Worm (Caenorhabditis elegans) whole organism, mixed stage, embryonic: Measurements from ENCODE around the gene rbm-26.

ENCODE experiments used
- M03D4.4 ChIP-seq: sonication (generic microtip); optimal IDR thresholded peaks from 2 replicates; lab custom pipeline; 2017; ENCODE audit warnings: mild to moderate bottlenecking, missing genetic modification characterization, missing compliant biosample characterization
- bed-3 ChIP-seq: fragments of 200-800 bp; sonication (Bioruptor generic); optimal IDR thresholded peaks from 3 replicates; lab custom pipeline; 2018; ENCODE audit warnings: mild to moderate bottlenecking, missing genetic modification characterization, moderate library complexity, missing compliant biosample characterization
- blmp-1 ChIP-seq: fragments of 150-350 bp; optimal IDR thresholded peaks from 2 replicates; lab custom pipeline; 2014; ENCODE audit warnings: missing biosample characterization, missing genetic modification characterization
- ceh-39 ChIP-seq: fragments of 150-350 bp; optimal IDR thresholded peaks from 2 replicates; lab custom pipeline; 2014; ENCODE audit warnings: missing biosample characterization, missing genetic modification characterization
- ceh-43 ChIP-seq: fragments of 200-800 bp; sonication (Bioruptor generic); optimal IDR thresholded peaks from 2 replicates; lab custom pipeline; 2018; ENCODE audit warnings: mild to moderate bottlenecking, missing genetic modification characterization, moderate library complexity, missing compliant biosample characterization
- ceh-83 ChIP-seq: fragments of 200-800 bp; sonication (Bioruptor generic); optimal IDR thresholded peaks from 2 replicates; lab custom pipeline; 2018; ENCODE audit warnings: mild to moderate bottlenecking, missing genetic modification characterization, missing compliant biosample characterization
- ces-1 ChIP-seq: fragments of 150-350 bp; optimal IDR thresholded peaks from 2 replicates; lab custom pipeline; 2014; ENCODE audit warnings: missing biosample characterization, missing genetic modification reagents, missing genetic modification characterization
- cnd-1 ChIP-seq: fragments of 200-800 bp; sonication (Bioruptor generic); optimal IDR thresholded peaks from 2 replicates; lab custom pipeline; 2018; ENCODE audit warnings: mild to moderate bottlenecking, missing genetic modification characterization, missing compliant biosample characterization
- drap-1 ChIP-seq: fragments of 200-800 bp; sonication (Bioruptor generic); optimal IDR thresholded peaks from 3 replicates; lab custom pipeline; 2018; ENCODE audit warnings: mild to moderate bottlenecking, missing genetic modification characterization, missing compliant biosample characterization
- elt-1 ChIP-seq: sonication (generic microtip); optimal IDR thresholded peaks from 2 replicates; lab custom pipeline; 2017; ENCODE audit warnings: missing genetic modification characterization, mild to moderate bottlenecking, missing compliant biosample characterization, antibody characterized with exemption, moderate library complexity, borderline replicate concordance; ENCODE audit not compliant: insufficient read depth
- elt-3 ChIP-seq: fragments of 150-350 bp; optimal IDR thresholded peaks from 2 replicates; lab custom pipeline; 2014; ENCODE audit warnings: missing biosample characterization, missing genetic modification characterization
- flh-1 ChIP-seq: fragments of 200-800 bp; sonication (Bioruptor generic); optimal IDR thresholded peaks from 2 replicates; lab custom pipeline; 2018; ENCODE audit warnings: mild to moderate bottlenecking, missing genetic modification characterization, moderate library complexity, missing compliant biosample characterization
- ham-2 ChIP-seq: fragments of 200-800 bp; sonication (Bioruptor generic); optimal IDR thresholded peaks from 2 replicates; lab custom pipeline; 2018; ENCODE audit warnings: mild to moderate bottlenecking, missing genetic modification characterization, missing compliant biosample characterization
- hlh-1 ChIP-seq: fragments of 150-350 bp; optimal IDR thresholded peaks from 2 replicates; lab custom pipeline; 2014; ENCODE audit warnings: missing biosample characterization, missing genetic modification reagents, missing genetic modification characterization
- lin-13 ChIP-seq: fragments of 150-350 bp; optimal IDR thresholded peaks from 2 replicates; lab custom pipeline; 2014; ENCODE audit warnings: missing biosample characterization, missing genetic modification characterization
- lin-32 ChIP-seq: fragments of 200-800 bp; sonication (Bioruptor generic); optimal IDR thresholded peaks from 2 replicates; lab custom pipeline; 2018; ENCODE audit warnings: mild to moderate bottlenecking, missing genetic modification characterization, missing compliant biosample characterization
- lsy-2 ChIP-seq: fragments of 150-350 bp; optimal IDR thresholded peaks from 2 replicates; lab custom pipeline; 2014; ENCODE audit warnings: missing biosample characterization, missing genetic modification characterization
- mab-5 ChIP-seq: fragments of 150-350 bp; optimal IDR thresholded peaks from 2 replicates; lab custom pipeline; 2014; ENCODE audit warnings: missing biosample characterization, missing genetic modification characterization
- mep-1 ChIP-seq: fragments of 150-350 bp; optimal IDR thresholded peaks from 2 replicates; lab custom pipeline; 2017; ENCODE audit warnings: missing biosample characterization, missing genetic modification reagents, missing genetic modification characterization, inconsistent platforms
- mls-2 ChIP-seq: sonication (generic microtip); optimal IDR thresholded peaks from 2 replicates; lab custom pipeline; 2016; ENCODE audit warnings: mild to moderate bottlenecking, missing genetic modification characterization, moderate library complexity, missing compliant biosample characterization
- nhr-12 ChIP-seq: fragments of 150-350 bp; optimal IDR thresholded peaks from 2 replicates; lab custom pipeline; 2014; ENCODE audit warnings: missing biosample characterization, missing genetic modification characterization
- nhr-2 ChIP-seq: fragments of 150-350 bp; optimal IDR thresholded peaks from 2 replicates; lab custom pipeline; 2014; ENCODE audit warnings: missing biosample characterization, missing genetic modification characterization
- nhr-237 ChIP-seq: fragments of 150-350 bp; optimal IDR thresholded peaks from 2 replicates; lab custom pipeline; 2014; ENCODE audit warnings: missing biosample characterization, missing genetic modification characterization
- nhr-28 ChIP-seq: fragments of 150-350 bp; optimal IDR thresholded peaks from 2 replicates; lab custom pipeline; 2014; ENCODE audit warnings: missing biosample characterization, missing genetic modification characterization
- nhr-76 ChIP-seq: sonication (generic microtip); optimal IDR thresholded peaks from 2 replicates; lab custom pipeline; 2017; ENCODE audit warnings: missing biosample characterization, missing genetic modification characterization
- pha-4 ChIP-seq: fragments of 150-350 bp; optimal IDR thresholded peaks from 2 replicates; lab custom pipeline; 2018; ENCODE audit warnings: missing biosample characterization, missing genetic modification reagents, missing genetic modification characterization
- sem-2 ChIP-seq: fragments of 200-800 bp; sonication (Bioruptor generic); optimal IDR thresholded peaks from 2 replicates; lab custom pipeline; 2018; ENCODE audit warnings: mild to moderate bottlenecking, missing genetic modification characterization, missing compliant biosample characterization
- snpc-4 ChIP-seq: fragments of 150-350 bp; optimal IDR thresholded peaks from 2 replicates; lab custom pipeline; 2014; ENCODE audit warnings: missing biosample characterization, missing genetic modification characterization
- sptf-1 ChIP-seq: sonication (generic microtip); optimal IDR thresholded peaks from 2 replicates; lab custom pipeline; 2017; ENCODE audit warnings: mild to moderate bottlenecking, missing genetic modification characterization, moderate library complexity, missing compliant biosample characterization
- tbx-8 ChIP-seq: fragments of 200-800 bp; sonication (Bioruptor generic); optimal IDR thresholded peaks from 2 replicates; lab custom pipeline; 2018; ENCODE audit warnings: mild to moderate bottlenecking, missing genetic modification characterization, moderate library complexity, missing compliant biosample characterization
- unc-120 ChIP-seq: sonication (generic microtip); optimal IDR thresholded peaks from 2 replicates; lab custom pipeline; 2017; ENCODE audit warnings: missing genetic modification characterization, missing compliant biosample characterization; ENCODE audit not compliant: poor library complexity, severe bottlenecking
- unc-39 ChIP-seq: fragments of 150-350 bp; optimal IDR thresholded peaks from 2 replicates; lab custom pipeline; 2014; ENCODE audit warnings: missing biosample characterization, missing genetic modification characterization
- unc-62 ChIP-seq: fragments of 150-350 bp; optimal IDR thresholded peaks from 2 replicates; lab custom pipeline; 2014; ENCODE audit warnings: missing biosample characterization, missing genetic modification reagents, missing genetic modification characterization
- zip-8 ChIP-seq: fragments of 150-350 bp; optimal IDR thresholded peaks from 2 replicates; lab custom pipeline; 2014; ENCODE audit warnings: missing biosample characterization, missing genetic modification characterization
- ztf-11 ChIP-seq: fragments of 150-350 bp; optimal IDR thresholded peaks from 2 replicates; lab custom pipeline; 2014; ENCODE audit warnings: missing biosample characterization, missing genetic modification characterization

Gene rbm-26

DNA sequence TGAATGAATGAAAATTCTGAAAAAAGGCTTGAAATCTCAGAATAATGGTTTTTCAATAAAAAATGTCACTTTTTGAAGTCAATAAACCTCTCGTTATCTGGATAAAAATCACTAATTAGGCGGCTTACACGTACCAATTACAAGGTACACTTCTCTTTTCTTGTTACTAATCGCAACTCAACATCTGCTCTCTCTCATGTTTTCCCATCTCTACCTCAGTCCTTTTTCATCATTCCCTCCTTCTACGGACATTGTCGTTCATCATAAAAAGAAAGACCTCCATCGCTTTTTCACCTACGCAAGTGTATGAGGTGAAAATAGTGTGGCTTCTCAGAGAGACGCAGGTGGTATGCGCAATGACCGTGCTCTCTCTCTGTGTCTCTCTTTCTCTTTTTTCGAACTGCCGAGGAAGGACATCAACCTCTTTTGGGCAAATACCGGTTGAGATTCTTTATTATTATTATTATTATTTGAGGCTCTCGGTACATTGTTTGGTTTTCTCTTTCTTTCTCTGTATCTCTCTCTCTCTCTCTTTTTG, 43.3 kb upstream of the rbm-26 start:
- peak; percentile 1 for TF ChIP-seq lsy-2
- peak; percentile 19 for TF ChIP-seq cnd-1 (tag; lab: Kevin White, UChicago)
- TF ChIP-seq zip-8 (tag; lab: Kevin White, UChicago): peak; percentile 53
- peak; percentile 62 for TF ChIP-seq ham-2
- no peak for TF ChIP-seq flh-1
- peak; percentile 98 for TF ChIP-seq nhr-2 (tag; lab: Kevin White, UChicago)
- no peak for TF ChIP-seq lin-32 (GFP tag; lab: Kevin White, UChicago)
- peak; percentile 29 for TF ChIP-seq sptf-1 (tag; lab: Kevin White, UChicago)
- no peak for TF ChIP-seq hlh-1 (tag; lab: Kevin White, UChicago)
- no peak for TF ChIP-seq unc-120 (tag; lab: Kevin White, UChicago)
- TF ChIP-seq elt-1 (tag; lab: Kevin White, UChicago): peak; percentile 78
- TF ChIP-seq mls-2: peak; percentile 63
- TF ChIP-seq, all 35 proteins: peak for 8

DNA sequence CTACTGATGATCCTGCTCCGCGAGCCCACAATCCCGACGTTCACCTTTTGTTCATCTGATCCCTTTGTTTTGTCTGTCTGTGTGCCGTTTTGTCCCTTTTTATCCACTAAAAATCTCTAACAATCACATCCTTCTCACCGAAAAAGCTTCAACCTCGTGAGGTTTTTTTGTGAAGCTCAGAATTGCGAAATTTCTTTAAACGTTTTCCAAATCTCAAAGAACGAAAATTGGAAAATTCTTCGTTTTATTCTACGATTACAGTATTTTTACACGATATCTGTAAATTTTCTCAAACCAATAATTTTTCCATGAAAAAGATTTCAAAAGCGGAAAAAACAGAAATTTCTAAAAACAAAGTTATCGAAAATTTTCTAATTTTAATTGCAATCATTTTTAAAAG, 37.1 kb upstream of the rbm-26 start:
- no peak for TF ChIP-seq ces-1 (GFP tag; lab: Kevin White, UChicago)

DNA sequence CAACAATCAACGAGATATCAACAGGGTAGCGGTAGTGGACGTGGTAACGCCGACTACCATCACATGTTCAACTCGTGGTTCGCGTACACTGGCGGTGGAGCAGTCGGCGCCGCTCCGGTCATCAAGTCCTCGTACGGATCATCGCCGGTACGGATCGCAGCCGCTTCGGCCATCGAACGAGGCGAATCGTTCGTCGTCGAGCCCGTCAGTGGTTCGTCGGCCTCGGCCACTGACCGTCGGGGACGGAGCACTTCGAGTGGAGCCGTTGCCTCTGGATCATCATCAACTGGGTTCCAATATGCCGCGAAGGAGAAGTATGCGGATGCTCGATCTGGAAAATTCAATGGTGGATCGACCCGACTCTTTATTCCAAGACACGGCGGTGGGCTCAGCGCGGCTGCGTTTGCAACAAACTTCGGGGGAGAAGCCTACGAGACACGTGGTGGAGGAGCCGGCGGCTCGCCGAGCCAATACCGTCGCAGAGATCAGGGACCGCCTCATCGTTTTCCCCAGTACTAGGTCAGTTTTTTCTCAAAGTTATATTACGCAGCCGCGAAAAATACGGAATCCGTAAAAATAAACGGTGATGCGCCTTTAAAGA, 35.9 kb upstream of the rbm-26 start:
- TF ChIP-seq lin-32 (GFP tag; lab: Kevin White, UChicago): no peak
- TF ChIP-seq lsy-2: no peak
- TF ChIP-seq sem-2 (GFP tag; lab: Kevin White, UChicago): peak; percentile 2
- TF ChIP-seq unc-120 (tag; lab: Kevin White, UChicago): no peak
- TF ChIP-seq ham-2: no peak
- TF ChIP-seq tbx-8: no peak
- no peak for TF ChIP-seq ceh-83 (GFP tag; lab: Kevin White, UChicago)
- TF ChIP-seq nhr-237 (tag; lab: Kevin White, UChicago): no peak
- no peak for TF ChIP-seq drap-1 (GFP tag; lab: Kevin White, UChicago)

DNA sequence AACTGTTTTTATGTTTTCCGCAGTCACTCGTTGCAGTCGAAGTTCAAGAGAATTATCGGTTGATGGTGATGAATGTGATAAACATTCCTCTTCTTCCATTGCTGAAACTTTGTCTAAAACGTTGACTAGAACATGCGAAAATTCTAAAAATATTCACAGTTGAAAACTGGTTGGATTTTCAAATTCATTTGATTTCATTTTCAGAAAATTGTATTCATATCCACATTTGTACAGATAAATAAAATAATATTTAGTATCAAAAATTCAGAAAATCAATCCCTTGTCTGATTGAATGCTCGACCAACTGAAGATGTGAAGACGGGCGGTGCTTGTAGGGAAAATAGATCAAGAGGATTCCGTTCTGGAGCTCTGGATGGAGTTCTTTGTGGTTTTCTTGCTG, 33.6 kb upstream of the rbm-26 start, which contains the start of gene F54E7.9:
Gene F54E7.9 (minus strand): TSS at position 101 of the 400 bp plus-strand sequence.
- no peak for TF ChIP-seq sem-2 (GFP tag; lab: Kevin White, UChicago)
- TF ChIP-seq, all 35 proteins: peak for 0

DNA sequence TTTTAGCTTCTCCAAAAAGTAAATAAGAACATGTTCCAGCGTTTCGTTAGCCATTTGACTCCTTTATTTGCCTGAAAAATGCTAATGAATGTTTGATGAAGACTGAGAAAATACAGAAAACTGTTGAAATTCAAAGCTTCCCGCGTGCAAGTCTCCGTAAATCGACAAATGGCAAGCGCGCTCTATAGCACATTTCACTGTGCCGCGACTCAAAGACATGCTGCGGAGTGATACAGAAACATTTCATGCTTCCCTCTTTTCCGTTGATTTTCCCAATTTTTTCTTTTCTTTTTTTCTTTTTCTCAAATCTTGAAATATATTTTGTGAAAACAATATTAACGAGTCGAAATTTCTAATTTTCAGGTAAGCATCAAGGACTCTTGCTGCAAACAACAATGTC, 32.4 kb upstream of the rbm-26 start, which contains the start of the genes ska-3 and rps-12:
Gene ska-3 (minus strand): TSS at position 71 of the 400 bp plus-strand sequence.
Gene rps-12 (plus strand): TSS at position 364 of the 400 bp plus-strand sequence.
- TF ChIP-seq mls-2 (peak; percentile 73), lin-32 (GFP tag; lab: Kevin White, UChicago) (no peak), lin-13 (tag; lab: Kevin White, UChicago) (peak; percentile 99), snpc-4 (tag; lab: Kevin White, UChicago) (no peak), nhr-237 (tag; lab: Kevin White, UChicago) (peak; percentile 98), ceh-39 (tag; lab: Kevin White, UChicago) (peak; percentile 95), ztf-11 (peak; percentile 69), ceh-43 (peak; percentile 9), nhr-2 (tag; lab: Kevin White, UChicago) (peak; percentile 54), nhr-12 (tag; lab: Kevin White, UChicago) (peak; percentile 90), drap-1 (GFP tag; lab: Kevin White, UChicago) (peak; percentile 86), ham-2 (peak; percentile 87), mep-1 (tag; lab: Kevin White, UChicago) (peak; percentile 100), blmp-1 (tag; lab: Kevin White, UChicago) (no peak), mab-5 (peak; percentile 60), unc-120 (tag; lab: Kevin White, UChicago) (peak; percentile 88), sptf-1 (tag; lab: Kevin White, UChicago) (peak; percentile 88), tbx-8 (peak; percentile 55), unc-62 (GFP tag; lab: Kevin White, UChicago) (peak; percentile 85), pha-4 (tag; lab: Kevin White, UChicago) (peak; percentile 99), unc-39 (tag; lab: Kevin White, UChicago) (no peak), flh-1 (no peak), M03D4.4 (tag; lab: Kevin White, UChicago) (peak; percentile 89), cnd-1 (tag; lab: Kevin White, UChicago) (peak; percentile 45), lsy-2 (peak; percentile 92), nhr-76 (tag; lab: Kevin White, UChicago) (no peak), zip-8 (tag; lab: Kevin White, UChicago) (no peak), ces-1 (GFP tag; lab: Kevin White, UChicago) (peak; percentile 81), bed-3 (GFP tag; lab: Kevin White, UChicago) (peak; percentile 26), hlh-1 (tag; lab: Kevin White, UChicago) (peak; percentile 66), ceh-83 (GFP tag; lab: Kevin White, UChicago) (peak; percentile 25), nhr-28 (tag; lab: Kevin White, UChicago) (peak; percentile 24), sem-2 (GFP tag; lab: Kevin White, UChicago) (peak; percentile 11), elt-1 (tag; lab: Kevin White, UChicago) (peak; percentile 53), elt-3 (peak; percentile 55)
